Fruit fly (Drosophila melanogaster) whole organism, embryonic: Measurements from ENCODE around the gene drm.

ENCODE experiments used
- CG12219 ChIP-seq: fragments of 200-800 bp; sonication (Bioruptor generic); optimal IDR thresholded peaks from 3 replicates; lab custom pipeline; 2018; ENCODE audit warnings: missing biosample characterization, mild to moderate bottlenecking, missing genetic modification characterization
- CG12236 ChIP-seq: fragments of 200-800 bp; sonication (Bioruptor generic); optimal IDR thresholded peaks from 2 replicates; lab custom pipeline; 2016; ENCODE audit warnings: missing biosample characterization, missing genetic modification characterization
- CG12744 ChIP-seq: fragments of 200-800 bp; sonication (Bioruptor generic); optimal IDR thresholded peaks from 2 replicates; lab custom pipeline; 2016; ENCODE audit warnings: missing biosample characterization, missing genetic modification characterization
- CG13894 ChIP-seq: fragments of 200-800 bp; sonication (Bioruptor generic); optimal IDR thresholded peaks from 3 replicates; lab custom pipeline; 2018; ENCODE audit warnings: missing biosample characterization, mild to moderate bottlenecking, missing genetic modification characterization, moderate library complexity
- CG15696 ChIP-seq: fragments of 200-800 bp; sonication (Bioruptor generic); optimal IDR thresholded peaks from 2 replicates; lab custom pipeline; 2019; ENCODE audit warnings: missing biosample characterization, mild to moderate bottlenecking, missing genetic modification characterization, moderate library complexity
- CG1647 ChIP-seq: fragments of 200-800 bp; sonication (Bioruptor generic); optimal IDR thresholded peaks from 3 replicates; lab custom pipeline; 2016; ENCODE audit warnings: missing biosample characterization, missing genetic modification characterization
- CG16813 ChIP-seq: fragments of 200-800 bp; sonication (Bioruptor generic); IDR thresholded peaks from 3 replicates; pipeline ENCODE4 v1.3.6; 2022; ENCODE audit warnings: missing biosample characterization, missing genetic modification characterization; ENCODE audit not compliant: partially characterized antibody
- CG18262 ChIP-seq: fragments of 200-800 bp; optimal IDR thresholded peaks from 3 replicates; lab custom pipeline; 2019; ENCODE audit warnings: missing biosample characterization, mild to moderate bottlenecking, missing genetic modification characterization, moderate library complexity
- CG2678 ChIP-seq: fragments of 200-800 bp; sonication (Bioruptor generic); optimal IDR thresholded peaks from 3 replicates; lab custom pipeline; 2019; ENCODE audit warnings: missing biosample characterization, mild to moderate bottlenecking, missing genetic modification characterization, moderate library complexity
- CG30403 ChIP-seq: fragments of 200-800 bp; sonication (Bioruptor generic); optimal IDR thresholded peaks from 3 replicates; lab custom pipeline; 2016; ENCODE audit warnings: missing biosample characterization, missing genetic modification characterization
- CG3281 ChIP-seq: fragments of 200-800 bp; sonication (Bioruptor generic); optimal IDR thresholded peaks from 3 replicates; lab custom pipeline; 2017; ENCODE audit warnings: missing biosample characterization, mild to moderate bottlenecking, missing genetic modification characterization
- CG33557 ChIP-seq: fragments of 200-800 bp; sonication (Bioruptor generic); optimal IDR thresholded peaks from 2 replicates; lab custom pipeline; 2019; ENCODE audit warnings: missing biosample characterization, mild to moderate bottlenecking, missing genetic modification characterization, moderate library complexity
- CG4617 ChIP-seq: fragments of 200-800 bp; sonication (Bioruptor generic); optimal IDR thresholded peaks from 3 replicates; lab custom pipeline; 2016; ENCODE audit warnings: missing biosample characterization, missing genetic modification characterization, borderline replicate concordance
- CG5180 ChIP-seq: fragments of 200-800 bp; sonication (Bioruptor generic); optimal IDR thresholded peaks from 3 replicates; lab custom pipeline; 2017; ENCODE audit warnings: missing biosample characterization, missing genetic modification characterization, mild to moderate bottlenecking, moderate library complexity, missing genetic modification reagents
- CG7786 ChIP-seq: fragments of 200-800 bp; sonication (Bioruptor generic); optimal IDR thresholded peaks from 2 replicates; lab custom pipeline; 2016; ENCODE audit warnings: missing biosample characterization, missing genetic modification characterization
- CG8478 ChIP-seq: fragments of >200 bp; optimal IDR thresholded peaks from 2 replicates; lab custom pipeline; 2018
- Dbx ChIP-seq: fragments of 200-800 bp; sonication (Bioruptor generic); IDR thresholded peaks from 3 replicates; pipeline ENCODE4 v1.3.6; 2022; ENCODE audit warnings: missing biosample characterization, missing genetic modification characterization
- Doc3 ChIP-seq: fragments of 200-800 bp; sonication (Bioruptor generic); IDR thresholded peaks from 3 replicates; pipeline ENCODE4 v1.3.6; 2022; ENCODE audit warnings: missing biosample characterization, missing genetic modification characterization; ENCODE audit not compliant: partially characterized antibody
- E2f1 ChIP-seq: fragments of 200-800 bp; sonication (Bioruptor generic); IDR thresholded peaks from 2 replicates; pipeline ENCODE4 v1.3.6; 2022; ENCODE audit warnings: missing biosample characterization, missing genetic modification characterization
- Fer2 ChIP-seq: fragments of 200-800 bp; sonication (Bioruptor generic); optimal IDR thresholded peaks from 2 replicates; lab custom pipeline; 2018; ENCODE audit warnings: missing biosample characterization, mild to moderate bottlenecking, missing genetic modification characterization, moderate library complexity
- Gug ChIP-seq: fragments of 200-800 bp; sonication (Bioruptor generic); IDR thresholded peaks from 4 replicates; pipeline ENCODE4 v1.3.6; 2022; ENCODE audit warnings: missing biosample characterization, missing genetic modification characterization
- HHEX ChIP-seq: fragments of 200-800 bp; sonication (Bioruptor generic); optimal IDR thresholded peaks from 3 replicates; lab custom pipeline; 2017; ENCODE audit warnings: missing biosample characterization, mild to moderate bottlenecking, missing genetic modification characterization, missing genetic modification reagents
- Lhr ChIP-seq: fragments of 200-800 bp; sonication (Bioruptor generic); optimal IDR thresholded peaks from 3 replicates; lab custom pipeline; 2017; ENCODE audit warnings: mild to moderate bottlenecking, missing biosample characterization, missing genetic modification reagents, missing genetic modification characterization
- MESR4 ChIP-seq: fragments of 200-800 bp; sonication (Bioruptor generic); optimal IDR thresholded peaks from 2 replicates; lab custom pipeline; 2018; ENCODE audit warnings: missing biosample characterization, mild to moderate bottlenecking, missing genetic modification characterization, moderate library complexity
- NfI ChIP-seq: fragments of 200-800 bp; sonication (Bioruptor generic); optimal IDR thresholded peaks from 3 replicates; lab custom pipeline; 2018; ENCODE audit warnings: missing biosample characterization, mild to moderate bottlenecking, missing genetic modification characterization, moderate library complexity
- Rfx ChIP-seq: fragments of 200-800 bp; sonication (Bioruptor generic); IDR thresholded peaks from 2 replicates; pipeline ENCODE4 v1.3.6; 2022; ENCODE audit warnings: missing biosample characterization, missing genetic modification characterization
- Side ChIP-seq: fragments of 200-800 bp; sonication (Bioruptor generic); optimal IDR thresholded peaks from 2 replicates; lab custom pipeline; 2016; ENCODE audit warnings: missing biosample characterization, missing genetic modification characterization
- Sox102F ChIP-seq: fragments of 200-800 bp; sonication (Bioruptor generic); optimal IDR thresholded peaks from 2 replicates; lab custom pipeline; 2018; ENCODE audit warnings: missing biosample characterization, mild to moderate bottlenecking, missing genetic modification characterization, moderate library complexity
- Trl ChIP-seq, 3 experiments: fragments of >200 bp in 2 of 3; fragments of 200-800 bp in 1 of 3; sonication (Bioruptor generic) in 1 of 3; optimal IDR thresholded peaks; 2 replicates in 1 of 3; 3 replicates in 2 of 3; lab custom pipeline; 2016 to 2017; ENCODE audit warnings: missing biosample characterization in 1 of 3, missing genetic modification characterization in 1 of 3
- abd-A ChIP-seq: fragments of 200-800 bp; sonication (Bioruptor generic); optimal IDR thresholded peaks from 3 replicates; lab custom pipeline; 2019; ENCODE audit warnings: missing biosample characterization, mild to moderate bottlenecking, missing genetic modification characterization, moderate library complexity
- bbx ChIP-seq: fragments of 200-800 bp; sonication (Bioruptor generic); IDR thresholded peaks from 2 replicates; pipeline ENCODE4 v1.3.6; 2022; ENCODE audit warnings: missing biosample characterization, missing genetic modification characterization; ENCODE audit not compliant: partially characterized antibody
- cwo ChIP-seq: fragments of 200-800 bp; sonication (Bioruptor generic); optimal IDR thresholded peaks from 3 replicates; lab custom pipeline; 2017; ENCODE audit warnings: missing biosample characterization, missing genetic modification characterization, mild to moderate bottlenecking, moderate library complexity, missing genetic modification reagents
- gfzf ChIP-seq: fragments of 200-800 bp; sonication (Bioruptor generic); optimal IDR thresholded peaks from 2 replicates; lab custom pipeline; 2016; ENCODE audit warnings: missing biosample characterization, mild to moderate bottlenecking, missing genetic modification characterization, moderate library complexity
- hkb ChIP-seq, 2 experiments: fragments of 200-800 bp in 1 of 2; fragments of >200 bp in 1 of 2; sonication (Bioruptor generic) in 1 of 2; IDR thresholded peaks in 1 of 2; optimal IDR thresholded peaks in 1 of 2; 2 replicates each; pipeline versions ENCODE4 v1.3.6 to Lab custom; 2017 to 2022; ENCODE audit warnings: missing biosample characterization in 1 of 2, missing genetic modification characterization in 1 of 2
- kah ChIP-seq: fragments of 200-800 bp; sonication (Bioruptor generic); optimal IDR thresholded peaks from 2 replicates; lab custom pipeline; 2018; ENCODE audit warnings: missing biosample characterization, mild to moderate bottlenecking, missing genetic modification characterization
- ken ChIP-seq: fragments of 200-800 bp; sonication (Bioruptor generic); IDR thresholded peaks from 3 replicates; pipeline ENCODE4 v1.3.6; 2022; ENCODE audit warnings: missing biosample characterization, missing genetic modification characterization
- lilli ChIP-seq: fragments of 200-800 bp; sonication (Bioruptor generic); optimal IDR thresholded peaks from 3 replicates; lab custom pipeline; 2016; ENCODE audit warnings: missing biosample characterization, missing genetic modification characterization
- pfk ChIP-seq: fragments of 200-800 bp; sonication (Bioruptor generic); optimal IDR thresholded peaks from 2 replicates; lab custom pipeline; 2018; ENCODE audit warnings: missing biosample characterization, mild to moderate bottlenecking, missing genetic modification characterization, moderate library complexity
- psq ChIP-seq: fragments of 200-800 bp; sonication (Bioruptor generic); optimal IDR thresholded peaks from 2 replicates; lab custom pipeline; 2017; ENCODE audit warnings: missing biosample characterization, missing genetic modification characterization
- pum ChIP-seq: fragments of 200-800 bp; sonication (Bioruptor generic); optimal IDR thresholded peaks from 2 replicates; lab custom pipeline; 2016; ENCODE audit warnings: missing biosample characterization, missing genetic modification characterization
- sna ChIP-seq: fragments of 200-800 bp; sonication (Bioruptor generic); IDR thresholded peaks from 2 replicates; pipeline ENCODE4 v1.3.6; 2022; ENCODE audit warnings: missing biosample characterization, missing genetic modification characterization; ENCODE audit not compliant: partially characterized antibody
- so ChIP-seq: fragments of 200-800 bp; sonication (Bioruptor generic); IDR thresholded peaks from 3 replicates; pipeline ENCODE4 v1.3.6; 2022; ENCODE audit warnings: missing biosample characterization, missing genetic modification characterization
- toy ChIP-seq: fragments of 200-800 bp; sonication (Bioruptor generic); IDR thresholded peaks from 2 replicates; pipeline ENCODE4 v1.3.6; 2022; ENCODE audit warnings: missing biosample characterization, missing genetic modification characterization
- trh ChIP-seq: fragments of 200-800 bp; sonication (Bioruptor generic); optimal IDR thresholded peaks from 2 replicates; lab custom pipeline; 2016; ENCODE audit warnings: missing biosample characterization, missing genetic modification characterization
- ttk ChIP-seq: fragments of 200-800 bp; sonication (Bioruptor generic); IDR thresholded peaks from 2 replicates; pipeline ENCODE4 v2.1.2; 2022; ENCODE audit warnings: missing biosample characterization, missing genetic modification characterization
- twi ChIP-seq: fragments of 200-800 bp; optimal IDR thresholded peaks from 2 replicates; lab custom pipeline; 2019; ENCODE audit warnings: missing biosample characterization, mild to moderate bottlenecking, missing genetic modification characterization, moderate library complexity
- tx ChIP-seq: fragments of 200-800 bp; sonication (Bioruptor generic); optimal IDR thresholded peaks from 2 replicates; lab custom pipeline; 2016; ENCODE audit warnings: missing biosample characterization, missing genetic modification characterization
- yki ChIP-seq: fragments of >200 bp; optimal IDR thresholded peaks from 3 replicates; lab custom pipeline; 2018

drm gene

dm6 chr2L:3507209-3508164 is 31.6 kb upstream of the drm start, which contains the start of gene tim (continued):
- TF ChIP-seq psq, result no peak
- no peak for TF ChIP-seq CG16813 (GFP tag; lab: Robert Waterston, UW)
- TF ChIP-seq CG8478, result no peak
- TF ChIP-seq MESR4 (GFP tag; lab: Kevin White, UChicago), result no peak
- TF ChIP-seq CG13894 (tag; lab: Kevin White, UChicago), result no peak
- TF ChIP-seq pfk (GFP tag; lab: Kevin White, UChicago), result no peak
- TF ChIP-seq ken (GFP tag; lab: Robert Waterston, UW), result no peak
- TF ChIP-seq cwo, result peak; percentile 99
- TF ChIP-seq Side (GFP tag; lab: Kevin White, UChicago), result no peak
- TF ChIP-seq Lhr, result no peak
- TF ChIP-seq CG1647 (GFP tag; lab: Kevin White, UChicago), result no peak
- peak; percentile 48 for TF ChIP-seq CG18262 (tag; lab: Kevin White, UChicago)
- TF ChIP-seq CG12219 (GFP tag; lab: Kevin White, UChicago), result no peak
- TF ChIP-seq Dbx (GFP tag; lab: Robert Waterston, UW), result 0 out of 3 replicates have a peak, but pooled peaks have one; percentile 7
- no peak for TF ChIP-seq Gug (GFP tag; lab: Robert Waterston, UW)
- no peak for TF ChIP-seq toy (GFP tag; lab: Robert Waterston, UW)
- TF ChIP-seq twi (tag; lab: Kevin White, UChicago), result no peak
- peak; percentile 77 for TF ChIP-seq Sox102F (GFP tag; lab: Kevin White, UChicago)
- TF ChIP-seq so (GFP tag; lab: Robert Waterston, UW), result no peak
- TF ChIP-seq CG33557 (GFP tag; lab: Kevin White, UChicago), result no peak
- no peak for TF ChIP-seq sna (GFP tag; lab: Robert Waterston, UW)
- no peak for TF ChIP-seq CG7786
- TF ChIP-seq hkb (optimal IDR thresholded peaks at IDR 0.05; lab: Kevin White, UChicago), result no peak
- TF ChIP-seq hkb (GFP tag; IDR thresholded peaks at IDR 0.05; lab: Robert Waterston, UW), result peak; percentile 14; the same call in 1 of the 2 replicates
- TF ChIP-seq abd-A (tag; lab: Kevin White, UChicago), result no peak
- TF ChIP-seq Trl (optimal IDR thresholded peaks at IDR 0.05; lab: Kevin White, UChicago), result no peak
- no peak for TF ChIP-seq Trl (GFP tag; optimal IDR thresholded peaks at IDR 0.05; lab: Kevin White, UChicago)
- no peak for TF ChIP-seq Fer2
- no peak for TF ChIP-seq gfzf
- TF ChIP-seq yki (lab: Kevin White, UChicago), result no peak
- no peak for TF ChIP-seq CG3281 (GFP tag; lab: Kevin White, UChicago)
- TF ChIP-seq CG12236 (GFP tag; lab: Kevin White, UChicago), result no peak
- TF ChIP-seq CG4617 (GFP tag; lab: Kevin White, UChicago), result no peak
- no peak for TF ChIP-seq CG15696 (tag; lab: Kevin White, UChicago)
- TF ChIP-seq bbx (GFP tag; lab: Robert Waterston, UW), result peak; percentile 57
- no peak for TF ChIP-seq CG5180 (GFP tag; lab: Kevin White, UChicago)
- TF ChIP-seq lilli (GFP tag; lab: Kevin White, UChicago), result no peak
- TF ChIP-seq pum (GFP tag; lab: Kevin White, UChicago), result no peak
- no peak for TF ChIP-seq trh (GFP tag; lab: Kevin White, UChicago)
- TF ChIP-seq HHEX, result no peak
- peak; percentile 57 for TF ChIP-seq CG30403 (GFP tag; lab: Kevin White, UChicago)
- no peak for TF ChIP-seq CG12744 (GFP tag; lab: Kevin White, UChicago)
- TF ChIP-seq kah (GFP tag; lab: Kevin White, UChicago), result peak; percentile 75
- TF ChIP-seq E2f1 (GFP tag; lab: Robert Waterston, UW), result no peak
- 0 out of 2 replicates have a peak, but pooled peaks have one; percentile 16 for TF ChIP-seq Rfx (GFP tag; lab: Robert Waterston, UW)
- TF ChIP-seq tx (GFP tag; lab: Kevin White, UChicago), result no peak
- no peak for TF ChIP-seq CG2678 (tag; lab: Kevin White, UChicago)
- no peak for TF ChIP-seq NfI
- TF ChIP-seq Doc3 (GFP tag; lab: Robert Waterston, UW), result no peak
- TF ChIP-seq ttk (GFP tag; lab: Robert Waterston, UW), result no peak
